Worm (Caenorhabditis elegans): ENCODE results near the gene rabx-5.
A peak's percentile ranks its signal among the peaks of the same experiment; 100 is the strongest.

rabx-5 gene

DNA sequence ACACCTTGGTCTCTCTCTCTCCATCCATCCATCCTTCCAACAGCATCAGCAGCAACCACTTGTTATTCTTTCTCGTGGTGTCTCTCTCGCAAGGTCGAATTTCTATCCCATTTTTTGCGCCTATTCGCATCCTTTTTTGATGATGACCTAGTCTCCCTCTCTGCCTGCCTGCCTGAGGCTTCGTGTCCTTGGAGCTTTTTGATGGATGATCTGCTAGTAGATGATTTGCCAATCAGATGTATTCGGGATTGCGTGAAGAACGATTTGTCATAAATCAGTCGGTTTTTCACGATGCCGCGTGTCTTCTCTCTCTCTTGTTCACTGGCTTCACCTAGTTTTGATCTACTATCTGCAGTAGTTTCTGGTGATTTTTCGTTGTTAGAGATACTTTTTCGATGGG is 56.1 kb downstream of the rabx-5 start (continued):
- TF ChIP-seq ceh-88 (GFP tag; IDR thresholded peaks at IDR 0.05) (no peak), blmp-1 (tag; optimal IDR thresholded peaks at IDR 0.05) (peak; percentile 58), nhr-47 (tag; optimal IDR thresholded peaks at IDR 0.05) (no peak), ztf-4 (tag; optimal IDR thresholded peaks at IDR 0.05) (no peak), ceh-90 (tag; optimal IDR thresholded peaks at IDR 0.05) (no peak)
